Worm (Caenorhabditis elegans) whole organism, L3 larva: ENCODE results near the gene lias-1.

Experiments used
- ZK546.5 ChIP-seq: sonication (generic microtip); optimal IDR thresholded peaks from 2 replicates; lab custom pipeline; 2017; ENCODE audit warnings: missing biosample characterization, missing genetic modification characterization
- aly-2 ChIP-seq: fragments of 150-350 bp; optimal IDR thresholded peaks from 2 replicates; lab custom pipeline; 2014; ENCODE audit warnings: missing biosample characterization, missing genetic modification characterization
- ceh-16 ChIP-seq: sonication (generic microtip); optimal IDR thresholded peaks from 2 replicates; lab custom pipeline; 2017; ENCODE audit warnings: missing biosample characterization, missing genetic modification characterization
- ceh-28 ChIP-seq: fragments of 150-350 bp; optimal IDR thresholded peaks from 2 replicates; lab custom pipeline; 2014; ENCODE audit warnings: missing biosample characterization, missing genetic modification reagents, missing genetic modification characterization
- ceh-82 ChIP-seq: fragments of 150-350 bp; optimal IDR thresholded peaks from 2 replicates; lab custom pipeline; 2014; ENCODE audit warnings: missing biosample characterization, missing genetic modification characterization
- daf-12 ChIP-seq: fragments of 150-350 bp; optimal IDR thresholded peaks from 2 replicates; lab custom pipeline; 2014; ENCODE audit warnings: missing biosample characterization, missing genetic modification reagents, missing genetic modification characterization
- egl-27 ChIP-seq: sonication (generic microtip); optimal IDR thresholded peaks from 4 replicates; lab custom pipeline; 2017; ENCODE audit warnings: missing biosample characterization, missing genetic modification reagents, missing genetic modification characterization
- egl-5 ChIP-seq: fragments of 150-350 bp; optimal IDR thresholded peaks from 2 replicates; lab custom pipeline; 2017; ENCODE audit warnings: missing biosample characterization, missing genetic modification reagents, missing genetic modification characterization, inconsistent platforms
- elt-1 ChIP-seq: fragments of 150-350 bp; optimal IDR thresholded peaks from 2 replicates; lab custom pipeline; 2014; ENCODE audit warnings: missing biosample characterization, missing genetic modification characterization
- elt-3 ChIP-seq, 3 experiments: fragments of 150-350 bp in 1 of 3; sonication (generic microtip) in 2 of 3; optimal IDR thresholded peaks; 2 replicates in 2 of 3; 4 replicates in 1 of 3; lab custom pipeline; 2014 to 2017; ENCODE audit warnings: missing biosample characterization in 3 of 3, missing genetic modification characterization in 3 of 3
- eor-1 ChIP-seq, 2 experiments: fragments of 150-350 bp; optimal IDR thresholded peaks; 2 replicates each; lab custom pipeline; 2014 to 2018; ENCODE audit warnings: missing biosample characterization in 2 of 2, missing genetic modification characterization in 2 of 2
- fkh-10 ChIP-seq: sonication (generic microtip); optimal IDR thresholded peaks from 2 replicates; lab custom pipeline; 2017; ENCODE audit warnings: missing biosample characterization, missing genetic modification reagents, missing genetic modification characterization
- fkh-2 ChIP-seq: fragments of 150-350 bp; optimal IDR thresholded peaks from 2 replicates; lab custom pipeline; 2014; ENCODE audit warnings: missing biosample characterization, missing genetic modification reagents, missing genetic modification characterization
- fos-1 ChIP-seq: fragments of 150-350 bp; optimal IDR thresholded peaks from 2 replicates; lab custom pipeline; 2014; ENCODE audit warnings: missing biosample characterization, missing genetic modification characterization
- lsy-12 ChIP-seq: sonication (generic microtip); optimal IDR thresholded peaks from 2 replicates; lab custom pipeline; 2016; ENCODE audit warnings: mild to moderate bottlenecking, missing genetic modification characterization, missing compliant biosample characterization
- mdl-1 ChIP-seq: fragments of 150-350 bp; optimal IDR thresholded peaks from 2 replicates; lab custom pipeline; 2014; ENCODE audit warnings: missing biosample characterization, missing genetic modification characterization
- nfya-1 ChIP-seq: sonication (generic microtip); optimal IDR thresholded peaks from 2 replicates; lab custom pipeline; 2017; ENCODE audit warnings: missing genetic modification characterization, mild to moderate bottlenecking, missing compliant biosample characterization, antibody characterized with exemption, moderate library complexity; ENCODE audit not compliant: insufficient read depth
- nhr-12 ChIP-seq: fragments of 150-350 bp; optimal IDR thresholded peaks from 2 replicates; lab custom pipeline; 2014; ENCODE audit warnings: missing biosample characterization, missing genetic modification characterization
- nhr-23 ChIP-seq: fragments of 150-350 bp; optimal IDR thresholded peaks from 2 replicates; lab custom pipeline; 2014; ENCODE audit warnings: missing biosample characterization, missing genetic modification reagents, missing genetic modification characterization
- nhr-25 ChIP-seq: sonication (generic microtip); optimal IDR thresholded peaks from 2 replicates; lab custom pipeline; 2017; ENCODE audit warnings: missing biosample characterization, missing genetic modification characterization
- nhr-43 ChIP-seq: sonication (generic microtip); optimal IDR thresholded peaks from 2 replicates; lab custom pipeline; 2016; ENCODE audit warnings: mild to moderate bottlenecking, missing genetic modification characterization, missing compliant biosample characterization; ENCODE audit not compliant: poor library complexity, severe bottlenecking
- nhr-67 ChIP-seq: fragments of 150-350 bp; optimal IDR thresholded peaks from 2 replicates; lab custom pipeline; 2014; ENCODE audit warnings: missing biosample characterization, missing genetic modification characterization
- nhr-76 ChIP-seq: fragments of 150-350 bp; sonication (generic microtip); optimal IDR thresholded peaks from 5 replicates; lab custom pipeline; 2014; ENCODE audit warnings: missing biosample characterization, missing genetic modification characterization
- pha-4 ChIP-seq: fragments of 150-350 bp; optimal IDR thresholded peaks from 2 replicates; lab custom pipeline; 2014; ENCODE audit warnings: missing biosample characterization, missing genetic modification reagents, missing genetic modification characterization
- pqm-1 ChIP-seq: fragments of 150-350 bp; optimal IDR thresholded peaks from 2 replicates; lab custom pipeline; 2017; ENCODE audit warnings: missing biosample characterization, missing genetic modification characterization, inconsistent platforms
- sea-2 ChIP-seq: fragments of 150-350 bp; sonication (generic microtip); optimal IDR thresholded peaks from 4 replicates; lab custom pipeline; 2014; ENCODE audit warnings: missing biosample characterization, missing genetic modification reagents, missing genetic modification characterization
- skn-1 ChIP-seq: fragments of 150-350 bp; optimal IDR thresholded peaks from 2 replicates; lab custom pipeline; 2014; ENCODE audit warnings: missing biosample characterization, missing genetic modification characterization
- snpc-4 ChIP-seq: fragments of 150-350 bp; optimal IDR thresholded peaks from 2 replicates; lab custom pipeline; 2014; ENCODE audit warnings: missing biosample characterization, missing genetic modification characterization
- unc-39 ChIP-seq: sonication (generic microtip); optimal IDR thresholded peaks from 4 replicates; lab custom pipeline; 2017; ENCODE audit warnings: missing biosample characterization, missing genetic modification characterization
- unc-62 ChIP-seq: fragments of 150-350 bp; sonication (generic microtip); optimal IDR thresholded peaks from 4 replicates; lab custom pipeline; 2014; ENCODE audit warnings: missing biosample characterization, missing genetic modification reagents, missing genetic modification characterization
- ztf-4 ChIP-seq: fragments of 150-350 bp; optimal IDR thresholded peaks from 2 replicates; lab custom pipeline; 2014; ENCODE audit warnings: missing biosample characterization, missing genetic modification characterization

The lias-1 gene

DNA sequence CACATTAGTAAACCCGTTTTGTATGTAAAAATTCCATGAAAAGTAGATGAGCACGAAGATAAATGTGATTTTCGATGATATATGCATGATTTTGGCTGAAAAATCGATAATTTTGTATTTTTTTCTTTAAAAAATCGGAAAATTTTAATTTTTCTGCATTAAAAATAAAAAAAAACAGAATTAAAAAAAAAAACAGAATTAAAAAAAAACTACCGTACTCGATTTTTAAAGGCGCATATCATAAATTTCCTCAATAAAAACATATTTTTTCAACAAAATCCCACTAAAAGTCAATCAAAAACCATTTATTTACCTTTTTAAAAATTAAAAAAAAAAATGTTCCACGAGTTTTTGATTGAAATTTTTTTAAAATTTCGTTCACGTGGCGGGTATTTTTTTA lies 11.8 kb downstream of the lias-1 start, which contains the start of gene gly-14:
Gene gly-14 (minus strand): TSS at position 101 of the 400 bp plus-strand sequence.
- TF ChIP-seq ceh-28 (tag; lab: Kevin White, UChicago): no peak
- TF ChIP-seq unc-62 (GFP tag; lab: Kevin White, UChicago): no peak
- no peak for TF ChIP-seq pqm-1 (tag; lab: Kevin White, UChicago)
- no peak for TF ChIP-seq unc-39 (tag; lab: Kevin White, UChicago)
- no peak for TF ChIP-seq egl-27 (tag; lab: Kevin White, UChicago)
- no peak for TF ChIP-seq ceh-16 (tag; lab: Kevin White, UChicago)
- no peak for TF ChIP-seq nhr-43 (tag; lab: Kevin White, UChicago)
- TF ChIP-seq nhr-76: no peak
- TF ChIP-seq daf-12 (tag; lab: Kevin White, UChicago): no peak
- TF ChIP-seq nhr-67 (tag; lab: Kevin White, UChicago): no peak
- no peak for TF ChIP-seq pha-4 (tag; lab: Kevin White, UChicago)
- TF ChIP-seq, all 47 proteins: peak for 0

DNA sequence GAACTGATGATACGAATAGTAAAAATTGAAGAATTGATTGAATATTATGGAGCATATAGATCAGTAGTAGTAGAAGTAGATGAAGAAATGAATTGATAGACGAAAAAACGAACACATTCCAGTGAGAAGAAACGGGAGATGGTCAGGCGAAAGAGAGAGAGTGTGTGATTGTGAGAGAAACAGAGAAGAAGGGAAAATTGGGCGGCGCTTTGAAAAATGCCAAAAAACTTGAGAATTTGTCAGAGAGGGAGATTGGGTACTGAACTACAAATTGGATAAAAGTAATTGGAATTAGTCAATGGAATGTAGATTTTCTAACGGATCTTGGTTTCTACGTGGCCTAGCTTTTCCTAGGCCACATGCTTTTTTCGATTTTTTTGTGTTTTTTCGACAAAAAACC lies 16.7 kb downstream of the lias-1 start, which contains the start of gene C34C12.7:
Gene C34C12.7 (minus strand): TSS at position 118 of the 400 bp plus-strand sequence.
- TF ChIP-seq nhr-25 (tag; lab: Kevin White, UChicago) (no peak), unc-39 (tag; lab: Kevin White, UChicago) (no peak), nhr-23 (tag; lab: Kevin White, UChicago) (no peak), nhr-43 (tag; lab: Kevin White, UChicago) (no peak), skn-1 (tag; lab: Kevin White, UChicago) (no peak)

DNA sequence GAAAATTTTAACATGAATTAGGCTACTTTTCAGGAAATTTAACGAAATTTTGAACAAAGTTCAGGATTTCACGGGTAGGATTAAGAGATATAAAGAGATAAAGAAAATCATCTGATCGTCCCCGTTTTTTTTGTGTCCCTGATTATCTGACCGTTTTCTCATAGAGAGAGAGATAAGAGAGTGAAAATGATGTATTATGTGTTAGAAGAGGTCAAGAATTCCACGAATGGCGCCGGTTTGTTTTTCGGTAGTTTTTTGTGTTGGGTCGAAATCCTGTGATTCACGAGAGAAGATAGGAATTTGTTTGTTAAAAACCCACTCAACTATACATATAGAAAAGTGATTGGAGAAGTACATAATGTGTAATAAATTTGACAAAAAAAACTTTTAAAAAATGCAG lies 17.8 kb downstream of the lias-1 start:
- TF ChIP-seq nhr-12 (tag; lab: Kevin White, UChicago) (no peak), lsy-12 (tag; lab: Kevin White, UChicago) (no peak), nhr-43 (tag; lab: Kevin White, UChicago) (no peak), nhr-23 (tag; lab: Kevin White, UChicago) (peak; percentile 51), elt-3 (tag; optimal IDR thresholded peaks at IDR 0.05; lab: Kevin White, UChicago) (no peak), eor-1 (tag; optimal IDR thresholded peaks at IDR 0.05; lab: Kevin White, UChicago) (no peak)

DNA sequence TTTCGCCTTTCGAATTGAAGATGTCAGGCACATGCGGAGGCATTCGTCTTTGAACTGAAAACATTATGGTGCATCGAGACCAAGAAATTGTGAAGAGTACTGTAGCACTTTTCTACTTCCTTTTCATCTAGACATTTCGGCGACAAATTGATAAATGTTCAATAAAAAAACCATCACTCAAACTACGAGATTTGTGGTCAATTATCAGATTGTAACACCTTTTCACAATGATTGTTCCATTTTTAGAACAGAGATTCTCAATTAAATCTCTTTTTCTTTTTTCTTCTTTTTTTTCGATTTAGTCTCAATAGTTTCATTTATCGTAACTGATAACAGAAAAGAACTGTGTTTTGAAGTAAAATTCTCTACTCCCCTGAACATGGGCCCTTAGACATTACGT lies 18.8 kb downstream of the lias-1 start:
- TF ChIP-seq nhr-43 (tag; lab: Kevin White, UChicago): peak; percentile 3
- peak; percentile 6 for TF ChIP-seq nhr-23 (tag; lab: Kevin White, UChicago)
- no peak for TF ChIP-seq elt-1 (tag; lab: Kevin White, UChicago)

DNA sequence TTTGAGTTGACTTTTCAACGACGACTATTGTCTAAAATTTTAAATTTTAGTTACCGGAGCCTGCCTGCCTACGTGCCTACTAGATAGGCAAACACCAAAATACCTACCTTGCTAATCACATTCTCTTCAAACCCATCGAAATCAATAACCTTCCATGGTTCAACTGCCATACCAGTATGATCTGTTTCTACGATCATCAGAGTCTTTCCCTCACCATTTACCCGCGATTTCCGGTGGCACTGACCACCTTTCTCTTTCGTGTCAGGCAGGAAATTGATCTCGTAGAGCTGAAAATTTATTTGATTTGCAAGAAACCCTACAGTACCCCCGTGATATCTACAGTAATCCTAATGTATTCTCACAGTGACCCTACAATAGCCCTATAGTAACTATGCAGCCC lies 19.9 kb downstream of the lias-1 start:
- TF ChIP-seq fkh-10 (no peak), nhr-76 (no peak), eor-1 (tag; optimal IDR thresholded peaks at IDR 0.05; lab: Kevin White, UChicago) (no peak), nhr-67 (tag; lab: Kevin White, UChicago) (no peak), fkh-2 (tag; lab: Kevin White, UChicago) (no peak), ZK546.5 (no peak), mdl-1 (tag; lab: Kevin White, UChicago) (no peak), sea-2 (GFP tag; lab: Kevin White, UChicago) (no peak)

DNA sequence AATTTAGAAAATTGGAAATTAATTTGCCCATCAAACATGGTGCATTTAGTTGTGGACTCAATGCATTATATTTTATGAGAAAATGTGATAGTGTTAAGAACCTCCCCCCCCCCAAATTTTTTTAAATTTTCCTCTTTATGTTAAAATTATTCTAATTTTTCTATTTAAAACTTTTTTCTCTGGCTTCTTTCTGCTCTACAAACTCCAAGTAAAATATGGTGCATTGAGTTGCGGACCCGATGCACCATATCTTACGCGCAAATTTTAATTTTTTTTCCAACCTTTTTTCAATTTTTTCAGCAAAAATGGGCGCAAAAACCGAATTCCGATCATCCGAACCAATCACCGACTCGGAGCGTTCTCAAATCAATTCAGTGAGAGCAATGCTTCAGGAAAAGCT lies 22.6 kb downstream of the lias-1 start, which contains the start of gene C34C12.6:
Gene C34C12.6 (plus strand): TSS at position 301 of the 400 bp plus-strand sequence.
- TF ChIP-seq aly-2 (tag; lab: Kevin White, UChicago) (no peak), nfya-1 (tag; lab: Kevin White, UChicago) (no peak), daf-12 (tag; lab: Kevin White, UChicago) (no peak), nhr-43 (tag; lab: Kevin White, UChicago) (no peak), nhr-23 (tag; lab: Kevin White, UChicago) (no peak), snpc-4 (tag; lab: Kevin White, UChicago) (no peak), fos-1 (no peak), pqm-1 (tag; lab: Kevin White, UChicago) (no peak), nhr-25 (tag; lab: Kevin White, UChicago) (no peak), fkh-10 (no peak), nhr-76 (no peak), egl-5 (tag; lab: Kevin White, UChicago) (no peak), unc-39 (tag; lab: Kevin White, UChicago) (no peak), ztf-4 (no peak), ceh-82 (tag; lab: Kevin White, UChicago) (no peak)
